Fruit fly (Drosophila melanogaster) whole organism, adult: ENCODE measurements around the gene tkv.

Experiments
- CG11617 ChIP-seq: fragments of 200-800 bp; sonication (Bioruptor generic); optimal IDR thresholded peaks from 2 replicates; lab custom pipeline; 2017; ENCODE audit warnings: mild to moderate bottlenecking, missing biosample characterization, missing genetic modification reagents, missing genetic modification characterization
- CG12768 ChIP-seq: fragments of 200-800 bp; sonication (Bioruptor generic); optimal IDR thresholded peaks from 2 replicates; lab custom pipeline; 2017; ENCODE audit warnings: missing biosample characterization, missing genetic modification characterization, mild to moderate bottlenecking, moderate library complexity, missing genetic modification reagents
- CG7045 ChIP-seq: fragments of 200-800 bp; sonication (Bioruptor generic); optimal IDR thresholded peaks from 2 replicates; lab custom pipeline; 2017; ENCODE audit warnings: missing biosample characterization, mild to moderate bottlenecking, missing genetic modification characterization
- Clk ChIP-seq: fragments of 200-800 bp; sonication (Bioruptor generic); optimal IDR thresholded peaks from 2 replicates; lab custom pipeline; 2017; ENCODE audit warnings: missing biosample characterization, missing genetic modification characterization
- Crg-1 ChIP-seq: fragments of 200-800 bp; sonication (Bioruptor generic); optimal IDR thresholded peaks from 2 replicates; lab custom pipeline; 2016; ENCODE audit warnings: missing biosample characterization, missing genetic modification characterization
- Mnt ChIP-seq: fragments of 200-800 bp; sonication (Bioruptor generic); optimal IDR thresholded peaks from 2 replicates; lab custom pipeline; 2016; ENCODE audit warnings: missing biosample characterization, mild to moderate bottlenecking, missing genetic modification characterization
- cic ChIP-seq: fragments of 200-800 bp; sonication (Bioruptor generic); optimal IDR thresholded peaks from 2 replicates; lab custom pipeline; 2017; ENCODE audit warnings: missing biosample characterization, mild to moderate bottlenecking, missing genetic modification characterization, moderate library complexity
- cnc ChIP-seq, 2 experiments: fragments of >200 bp; optimal IDR thresholded peaks; 2 replicates each; lab custom pipeline; 2017
- pad ChIP-seq: fragments of 200-800 bp; sonication (Bioruptor generic); optimal IDR thresholded peaks from 3 replicates; lab custom pipeline; 2017; ENCODE audit warnings: missing biosample characterization, missing genetic modification characterization, mild to moderate bottlenecking, moderate library complexity, missing genetic modification reagents

- TF ChIP-seq pad (GFP tag; lab: Kevin White, UChicago): no peak
- no peak for TF ChIP-seq CG7045
- TF ChIP-seq CG12768 (GFP tag; lab: Kevin White, UChicago): peak; percentile 16
- peak; percentile 53 for TF ChIP-seq Mnt (GFP tag; lab: Kevin White, UChicago)
- no peak for TF ChIP-seq Clk
- no peak for TF ChIP-seq cnc (optimal IDR thresholded peaks at IDR 0.05; lab: Kevin White, UChicago)
- no peak for TF ChIP-seq Crg-1 (GFP tag; lab: Kevin White, UChicago)
- no peak for TF ChIP-seq CG11617 (GFP tag; lab: Kevin White, UChicago)
- no peak for TF ChIP-seq cic (GFP tag; lab: Kevin White, UChicago)
Observed at dm6 chr2L:5270215-5271071, 741 bp downstream of the tkv start.
